Worm (Caenorhabditis elegans): ENCODE data around the gene T28H10.1.

Gene T28H10.1

ce11 chrV:12512773-12513172 is 9.2 kb downstream of the T28H10.1 start, which contains the start of the genes T28H10.2 and lgmn-1 (continued):
- peak in 1 of 2 experiments; percentile 6 for TF ChIP-seq lsy-2 (tag; optimal IDR thresholded peaks at IDR 0.05)
- no peak for TF ChIP-seq nhr-28 (tag; optimal IDR thresholded peaks at IDR 0.05)
- no peak for TF ChIP-seq C34B4.2 (tag; optimal IDR thresholded peaks at IDR 0.05)
- TF ChIP-seq sup-37 (GFP tag; optimal IDR thresholded peaks at IDR 0.05) = no peak
- TF ChIP-seq nhr-77 (tag; optimal IDR thresholded peaks at IDR 0.05) = no peak
- TF ChIP-seq aha-1 (tag; optimal IDR thresholded peaks at IDR 0.05) = no peak
- no peak for TF ChIP-seq unc-98 (GFP tag; IDR thresholded peaks at IDR 0.05)
- TF ChIP-seq elt-2 (tag; optimal IDR thresholded peaks at IDR 0.05) = peak; percentile 83
- TF ChIP-seq unc-130 (tag; optimal IDR thresholded peaks at IDR 0.05) = no peak
- TF ChIP-seq elt-3 (tag; optimal IDR thresholded peaks at IDR 0.05) = peak in 2 of 6 experiments; percentile 6 to 32
- no peak for TF ChIP-seq ces-1 (GFP tag; optimal IDR thresholded peaks at IDR 0.05)
- peak in 1 of 2 experiments; percentile 70 for TF ChIP-seq lin-35 (GFP tag; optimal IDR thresholded peaks at IDR 0.05)

ce11 chrV:12513900-12514299 is 10.3 kb downstream of the T28H10.1 start:
- TF ChIP-seq lir-3 (tag; optimal IDR thresholded peaks at IDR 0.05; ENCODE audit: poor library complexity) (no peak), fkh-4 (tag; optimal IDR thresholded peaks at IDR 0.05; ENCODE audit: borderline replicate concordance) (no peak), elt-2 (tag; optimal IDR thresholded peaks at IDR 0.05) (peak; percentile 45), nhr-20 (tag; optimal IDR thresholded peaks at IDR 0.05) (peak; percentile 1), lin-35 (GFP tag; optimal IDR thresholded peaks at IDR 0.05) (peak in 1 of 2 experiments; percentile 7), nhr-90 (tag; optimal IDR thresholded peaks at IDR 0.05; ENCODE audit: poor library complexity) (no peak), lin-39 (tag; optimal IDR thresholded peaks at IDR 0.05) (no peak), ces-1 (GFP tag; optimal IDR thresholded peaks at IDR 0.05) (no peak), hpl-2 (GFP tag; optimal IDR thresholded peaks at IDR 0.05) (peak; percentile 25), irx-1 (tag; optimal IDR thresholded peaks at IDR 0.05) (no peak), aly-2 (tag; optimal IDR thresholded peaks at IDR 0.05) (no peak), Y116A8C.19 (tag; optimal IDR thresholded peaks at IDR 0.05; ENCODE audit: borderline replicate concordance) (no peak), skn-1 (tag; optimal IDR thresholded peaks at IDR 0.05) (peak; percentile 12), nhr-71 (tag; optimal IDR thresholded peaks at IDR 0.05) (peak; percentile 10), ztf-11 (tag; optimal IDR thresholded peaks at IDR 0.05) (no peak), mef-2 (tag; optimal IDR thresholded peaks at IDR 0.05) (no peak)

- no peak for TF ChIP-seq sptf-1 (tag; optimal IDR thresholded peaks at IDR 0.05)
- TF ChIP-seq efl-1 (optimal IDR thresholded peaks at IDR 0.05) = no peak
- no peak for TF ChIP-seq efl-1 (GFP tag; optimal IDR thresholded peaks at IDR 0.05 in 1 of 2)
- no peak for TF ChIP-seq grh-1 (GFP tag; IDR thresholded peaks at IDR 0.05)
- no peak for TF ChIP-seq isw-1 (GFP tag; IDR thresholded peaks at IDR 0.05)
- no peak for TF ChIP-seq rnt-1 (tag; optimal IDR thresholded peaks at IDR 0.05)
- TF ChIP-seq nhr-20 (tag; optimal IDR thresholded peaks at IDR 0.05) = no peak
- TF ChIP-seq blmp-1 (tag; optimal IDR thresholded peaks at IDR 0.05) = no peak
- no peak for TF ChIP-seq nhr-84 (tag; optimal IDR thresholded peaks at IDR 0.05)
- no peak for TF ChIP-seq ztf-4 (tag; optimal IDR thresholded peaks at IDR 0.05)
- no peak for TF ChIP-seq unc-30 (tag; optimal IDR thresholded peaks at IDR 0.05)
- TF ChIP-seq unc-130 (tag; optimal IDR thresholded peaks at IDR 0.05) = no peak
- TF ChIP-seq pag-3 (tag; optimal IDR thresholded peaks at IDR 0.05; ENCODE audit: borderline replicate concordance, insufficient read depth) = no peak
- TF ChIP-seq nhr-90 (tag; optimal IDR thresholded peaks at IDR 0.05; ENCODE audit: poor library complexity) = no peak
- no peak for TF ChIP-seq hpl-2 (GFP tag; optimal IDR thresholded peaks at IDR 0.05)
- no peak for TF ChIP-seq dsc-1 (tag; optimal IDR thresholded peaks at IDR 0.05)
- no peak for TF ChIP-seq tbx-2 (tag; optimal IDR thresholded peaks at IDR 0.05)
- no peak for TF ChIP-seq vab-15 (tag; optimal IDR thresholded peaks at IDR 0.05)
- no peak for TF ChIP-seq pqm-1 (tag; optimal IDR thresholded peaks at IDR 0.05)
Observed at ce11 chrV:12517148-12517547, 13.6 kb downstream of the T28H10.1 start, which contains the start of gene cal-1. cal-1 (minus strand) TSS chrV:12517248.

Measured in whole organism, L1 larva.